Worm (Caenorhabditis elegans): ENCODE data around the gene Y69H2.7.

DNA sequence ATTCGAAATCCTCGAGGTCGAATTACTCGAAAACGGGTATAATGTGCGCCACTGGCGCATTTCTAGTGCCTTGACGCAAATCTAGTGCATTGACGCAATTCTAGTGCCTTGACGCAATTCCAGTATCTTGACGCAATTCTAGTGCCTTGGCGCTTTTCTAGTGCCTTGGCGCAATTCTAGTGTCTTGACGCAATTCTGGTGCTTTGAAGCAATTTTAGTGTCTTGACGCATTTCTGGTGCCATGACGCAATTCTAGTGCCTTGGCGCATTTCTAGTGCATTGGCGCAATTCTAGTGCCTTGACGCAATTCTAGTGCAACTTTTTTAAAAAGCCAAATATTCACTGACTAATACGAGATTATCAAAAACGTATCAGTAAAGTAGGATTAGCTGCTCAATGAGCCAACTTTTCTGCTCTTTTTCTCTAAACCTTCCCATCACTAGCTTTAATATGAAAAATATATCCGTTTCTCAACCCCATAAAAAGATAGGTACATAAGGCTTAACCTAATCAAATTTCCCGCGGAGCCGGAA is 5.3 kb upstream of the Y69H2.7 start, which contains the start of gene Y69H2.17:
- TF ChIP-seq mdl-1 (tag; optimal IDR thresholded peaks at IDR 0.05) (no peak), daf-12 (tag; optimal IDR thresholded peaks at IDR 0.05) (no peak), tbx-2 (tag; optimal IDR thresholded peaks at IDR 0.05) (no peak), ceh-82 (tag; optimal IDR thresholded peaks at IDR 0.05) (no peak), nhr-25 (tag; optimal IDR thresholded peaks at IDR 0.05) (no peak)

All from whole organism, L3 larva.